Worm (Caenorhabditis elegans) whole organism, L4 larva: ENCODE data around the gene inx-10.

Experiments used
- aly-2 ChIP-seq: sonication (generic microtip); optimal IDR thresholded peaks from 2 replicates; lab custom pipeline; 2018; ENCODE audit warnings: missing biosample characterization, missing genetic modification characterization
- ama-1 ChIP-seq: fragments of 150-350 bp; optimal IDR thresholded peaks from 2 replicates; lab custom pipeline; 2014; ENCODE audit warnings: inconsistent platforms, mixed read lengths
- ctbp-1 ChIP-seq: fragments of 200-800 bp; sonication (Bioruptor generic); IDR thresholded peaks from 2 replicates; pipeline ENCODE4 v1.3.6; 2022; ENCODE audit warnings: missing genetic modification reagents, missing genetic modification characterization, missing compliant biosample characterization
- fos-1 ChIP-seq: fragments of 150-350 bp; optimal IDR thresholded peaks from 2 replicates; lab custom pipeline; 2014; ENCODE audit warnings: missing biosample characterization, missing genetic modification characterization
- lin-13 ChIP-seq: fragments of 150-350 bp; optimal IDR thresholded peaks from 2 replicates; lab custom pipeline; 2014; ENCODE audit warnings: missing biosample characterization, missing genetic modification reagents, missing genetic modification characterization
- madf-9 ChIP-seq: fragments of 200-800 bp; sonication (Bioruptor generic); conservative IDR thresholded peaks from 2 replicates; pipeline ENCODE4 v1.3.6; 2022; ENCODE audit warnings: missing genetic modification reagents, missing genetic modification characterization, missing compliant biosample characterization
- mdl-1 ChIP-seq, 2 experiments: fragments of 150-350 bp in 1 of 2; sonication (generic microtip) in 1 of 2; optimal IDR thresholded peaks; 2 replicates each; lab custom pipeline; 2014 to 2017; ENCODE audit warnings: missing biosample characterization in 2 of 2, missing genetic modification characterization in 2 of 2
- nhr-6 ChIP-seq: fragments of 150-350 bp; optimal IDR thresholded peaks from 2 replicates; lab custom pipeline; 2014; ENCODE audit warnings: missing biosample characterization, missing genetic modification characterization
- skn-1 ChIP-seq: fragments of 150-350 bp; optimal IDR thresholded peaks from 2 replicates; lab custom pipeline; 2014; ENCODE audit warnings: missing biosample characterization, missing genetic modification characterization

DNA sequence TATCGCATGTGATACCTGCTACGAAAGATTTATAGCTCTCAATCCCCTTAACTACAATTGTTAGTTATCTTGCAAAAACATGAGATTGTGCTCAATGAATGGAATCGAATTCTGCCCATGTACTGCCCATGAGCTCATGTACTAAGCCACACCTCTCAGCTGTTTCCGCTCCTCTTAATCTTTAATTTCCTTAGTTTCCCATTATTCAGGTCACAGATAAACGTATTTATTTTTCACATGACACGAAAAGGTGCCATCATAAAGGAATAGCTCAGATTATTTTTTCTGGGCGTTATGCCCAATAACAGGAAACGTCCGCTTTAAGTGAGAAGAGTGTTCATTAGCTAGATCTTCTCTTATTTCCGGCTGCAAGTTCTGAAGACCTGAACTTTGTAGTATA lies 21.2 kb downstream of the inx-10 start:
- TF ChIP-seq ama-1 (lab: Kevin White, UChicago) (no peak), madf-9 (GFP tag; lab: Robert Waterston, UW) (no peak), skn-1 (tag; lab: Kevin White, UChicago) (no peak), nhr-6 (tag; lab: Kevin White, UChicago) (no peak), ctbp-1 (no peak), aly-2 (tag; lab: Kevin White, UChicago) (no peak), fos-1 (tag; lab: Kevin White, UChicago) (no peak), mdl-1 (tag; optimal IDR thresholded peaks at IDR 0.05; lab: Kevin White, UChicago) (no peak), lin-13 (GFP tag; lab: Kevin White, UChicago) (no peak)
